Worm (Caenorhabditis elegans) whole organism, mixed stage, embryonic: ENCODE results near the gene D1014.6.

Source experiments
- M03D4.4 ChIP-seq: sonication (generic microtip); optimal IDR thresholded peaks from 2 replicates; lab custom pipeline; 2017; ENCODE audit warnings: mild to moderate bottlenecking, missing genetic modification characterization, missing compliant biosample characterization
- bed-3 ChIP-seq: fragments of 200-800 bp; sonication (Bioruptor generic); optimal IDR thresholded peaks from 3 replicates; lab custom pipeline; 2018; ENCODE audit warnings: mild to moderate bottlenecking, missing genetic modification characterization, moderate library complexity, missing compliant biosample characterization
- ceh-39 ChIP-seq: fragments of 150-350 bp; optimal IDR thresholded peaks from 2 replicates; lab custom pipeline; 2014; ENCODE audit warnings: missing biosample characterization, missing genetic modification characterization
- ceh-43 ChIP-seq: fragments of 200-800 bp; sonication (Bioruptor generic); optimal IDR thresholded peaks from 2 replicates; lab custom pipeline; 2018; ENCODE audit warnings: mild to moderate bottlenecking, missing genetic modification characterization, moderate library complexity, missing compliant biosample characterization
- cnd-1 ChIP-seq: fragments of 200-800 bp; sonication (Bioruptor generic); optimal IDR thresholded peaks from 2 replicates; lab custom pipeline; 2018; ENCODE audit warnings: mild to moderate bottlenecking, missing genetic modification characterization, missing compliant biosample characterization
- drap-1 ChIP-seq: fragments of 200-800 bp; sonication (Bioruptor generic); optimal IDR thresholded peaks from 3 replicates; lab custom pipeline; 2018; ENCODE audit warnings: mild to moderate bottlenecking, missing genetic modification characterization, missing compliant biosample characterization
- elt-1 ChIP-seq: sonication (generic microtip); optimal IDR thresholded peaks from 2 replicates; lab custom pipeline; 2017; ENCODE audit warnings: missing genetic modification characterization, mild to moderate bottlenecking, missing compliant biosample characterization, antibody characterized with exemption, moderate library complexity, borderline replicate concordance; ENCODE audit not compliant: insufficient read depth
- elt-3 ChIP-seq: fragments of 150-350 bp; optimal IDR thresholded peaks from 2 replicates; lab custom pipeline; 2014; ENCODE audit warnings: missing biosample characterization, missing genetic modification characterization
- flh-1 ChIP-seq: fragments of 200-800 bp; sonication (Bioruptor generic); optimal IDR thresholded peaks from 2 replicates; lab custom pipeline; 2018; ENCODE audit warnings: mild to moderate bottlenecking, missing genetic modification characterization, moderate library complexity, missing compliant biosample characterization
- ham-2 ChIP-seq: fragments of 200-800 bp; sonication (Bioruptor generic); optimal IDR thresholded peaks from 2 replicates; lab custom pipeline; 2018; ENCODE audit warnings: mild to moderate bottlenecking, missing genetic modification characterization, missing compliant biosample characterization
- hlh-1 ChIP-seq: fragments of 150-350 bp; optimal IDR thresholded peaks from 2 replicates; lab custom pipeline; 2014; ENCODE audit warnings: missing biosample characterization, missing genetic modification reagents, missing genetic modification characterization
- lin-32 ChIP-seq: fragments of 200-800 bp; sonication (Bioruptor generic); optimal IDR thresholded peaks from 2 replicates; lab custom pipeline; 2018; ENCODE audit warnings: mild to moderate bottlenecking, missing genetic modification characterization, missing compliant biosample characterization
- lsy-2 ChIP-seq: fragments of 150-350 bp; optimal IDR thresholded peaks from 2 replicates; lab custom pipeline; 2014; ENCODE audit warnings: missing biosample characterization, missing genetic modification characterization
- mab-5 ChIP-seq: fragments of 150-350 bp; optimal IDR thresholded peaks from 2 replicates; lab custom pipeline; 2014; ENCODE audit warnings: missing biosample characterization, missing genetic modification characterization
- mep-1 ChIP-seq: fragments of 150-350 bp; optimal IDR thresholded peaks from 2 replicates; lab custom pipeline; 2017; ENCODE audit warnings: missing biosample characterization, missing genetic modification reagents, missing genetic modification characterization, inconsistent platforms
- mls-2 ChIP-seq: sonication (generic microtip); optimal IDR thresholded peaks from 2 replicates; lab custom pipeline; 2016; ENCODE audit warnings: mild to moderate bottlenecking, missing genetic modification characterization, moderate library complexity, missing compliant biosample characterization
- nhr-12 ChIP-seq: fragments of 150-350 bp; optimal IDR thresholded peaks from 2 replicates; lab custom pipeline; 2014; ENCODE audit warnings: missing biosample characterization, missing genetic modification characterization
- nhr-2 ChIP-seq: fragments of 150-350 bp; optimal IDR thresholded peaks from 2 replicates; lab custom pipeline; 2014; ENCODE audit warnings: missing biosample characterization, missing genetic modification characterization
- nhr-237 ChIP-seq: fragments of 150-350 bp; optimal IDR thresholded peaks from 2 replicates; lab custom pipeline; 2014; ENCODE audit warnings: missing biosample characterization, missing genetic modification characterization
- nhr-28 ChIP-seq: fragments of 150-350 bp; optimal IDR thresholded peaks from 2 replicates; lab custom pipeline; 2014; ENCODE audit warnings: missing biosample characterization, missing genetic modification characterization
- nhr-76 ChIP-seq: sonication (generic microtip); optimal IDR thresholded peaks from 2 replicates; lab custom pipeline; 2017; ENCODE audit warnings: missing biosample characterization, missing genetic modification characterization
- pha-4 ChIP-seq: fragments of 150-350 bp; optimal IDR thresholded peaks from 2 replicates; lab custom pipeline; 2018; ENCODE audit warnings: missing biosample characterization, missing genetic modification reagents, missing genetic modification characterization
- sem-2 ChIP-seq: fragments of 200-800 bp; sonication (Bioruptor generic); optimal IDR thresholded peaks from 2 replicates; lab custom pipeline; 2018; ENCODE audit warnings: mild to moderate bottlenecking, missing genetic modification characterization, missing compliant biosample characterization
- snpc-4 ChIP-seq: fragments of 150-350 bp; optimal IDR thresholded peaks from 2 replicates; lab custom pipeline; 2014; ENCODE audit warnings: missing biosample characterization, missing genetic modification characterization
- sptf-1 ChIP-seq: sonication (generic microtip); optimal IDR thresholded peaks from 2 replicates; lab custom pipeline; 2017; ENCODE audit warnings: mild to moderate bottlenecking, missing genetic modification characterization, moderate library complexity, missing compliant biosample characterization
- tbx-8 ChIP-seq: fragments of 200-800 bp; sonication (Bioruptor generic); optimal IDR thresholded peaks from 2 replicates; lab custom pipeline; 2018; ENCODE audit warnings: mild to moderate bottlenecking, missing genetic modification characterization, moderate library complexity, missing compliant biosample characterization
- unc-120 ChIP-seq: sonication (generic microtip); optimal IDR thresholded peaks from 2 replicates; lab custom pipeline; 2017; ENCODE audit warnings: missing genetic modification characterization, missing compliant biosample characterization; ENCODE audit not compliant: poor library complexity, severe bottlenecking
- unc-39 ChIP-seq: fragments of 150-350 bp; optimal IDR thresholded peaks from 2 replicates; lab custom pipeline; 2014; ENCODE audit warnings: missing biosample characterization, missing genetic modification characterization
- unc-62 ChIP-seq: fragments of 150-350 bp; optimal IDR thresholded peaks from 2 replicates; lab custom pipeline; 2014; ENCODE audit warnings: missing biosample characterization, missing genetic modification reagents, missing genetic modification characterization
- ztf-11 ChIP-seq: fragments of 150-350 bp; optimal IDR thresholded peaks from 2 replicates; lab custom pipeline; 2014; ENCODE audit warnings: missing biosample characterization, missing genetic modification characterization

Gene D1014.6

ce11 chrV:8085141-8085540 lies 35.8 kb upstream of the D1014.6 start, which contains the start of gene C09H5.7:
Gene C09H5.7, minus strand, starts transcription at chrV:8085241.
- TF ChIP-seq nhr-12 (no peak), ham-2 (GFP tag; lab: Kevin White, UChicago) (no peak), lsy-2 (no peak), M03D4.4 (tag; lab: Kevin White, UChicago) (no peak), mep-1 (tag; lab: Kevin White, UChicago) (no peak), nhr-76 (tag; lab: Kevin White, UChicago) (no peak), sptf-1 (tag; lab: Kevin White, UChicago) (no peak), ztf-11 (tag; lab: Kevin White, UChicago) (no peak), lin-32 (GFP tag; lab: Kevin White, UChicago) (no peak), mls-2 (tag; lab: Kevin White, UChicago) (no peak), hlh-1 (no peak), pha-4 (tag; lab: Kevin White, UChicago) (no peak), elt-1 (tag; lab: Kevin White, UChicago) (no peak), tbx-8 (GFP tag; lab: Kevin White, UChicago) (no peak)

- TF ChIP-seq ceh-43 (GFP tag; lab: Kevin White, UChicago) (no peak), elt-3 (tag; lab: Kevin White, UChicago) (no peak), lsy-2 (no peak), unc-120 (tag; lab: Kevin White, UChicago) (no peak), mab-5 (tag; lab: Kevin White, UChicago) (no peak)
- TF ChIP-seq, all 35 proteins: peak for 0
Observed at ce11 chrV:8090595-8090994, 30.4 kb upstream of the D1014.6 start, which contains the start of gene str-130. Gene str-130, minus strand, starts transcription at chrV:8090695.

DNA sequence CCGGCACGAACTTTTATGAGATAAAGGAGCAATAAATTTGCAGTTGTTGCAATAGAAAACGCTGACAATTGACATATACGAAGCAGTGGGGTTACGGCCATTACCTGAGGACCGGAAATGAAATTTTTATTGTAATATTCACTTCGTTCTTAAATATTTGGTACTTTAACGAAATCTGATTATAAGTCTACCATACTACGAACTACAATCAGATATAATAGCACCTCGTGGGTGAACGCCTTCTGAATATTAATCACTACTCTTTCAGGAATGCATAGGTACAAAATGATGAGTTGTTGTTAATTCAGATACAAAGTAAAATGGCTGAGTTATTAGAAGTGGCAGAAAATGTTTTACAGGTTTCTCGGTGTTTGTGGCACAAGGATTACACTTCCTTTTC lies 28.6 kb upstream of the D1014.6 start, which contains the start of gene str-129:
Gene str-129, minus strand, starts transcription at position 101 of the 400 bp plus-strand sequence.
- TF ChIP-seq nhr-28 (no peak), ceh-39 (tag; lab: Kevin White, UChicago) (no peak), sem-2 (GFP tag; lab: Kevin White, UChicago) (no peak), ham-2 (GFP tag; lab: Kevin White, UChicago) (no peak), pha-4 (tag; lab: Kevin White, UChicago) (no peak), hlh-1 (no peak), mab-5 (tag; lab: Kevin White, UChicago) (no peak), tbx-8 (GFP tag; lab: Kevin White, UChicago) (no peak), drap-1 (no peak), unc-62 (GFP tag; lab: Kevin White, UChicago) (no peak), ceh-43 (GFP tag; lab: Kevin White, UChicago) (no peak), flh-1 (GFP tag; lab: Kevin White, UChicago) (no peak), cnd-1 (tag; lab: Kevin White, UChicago) (no peak), elt-1 (tag; lab: Kevin White, UChicago) (no peak), ztf-11 (tag; lab: Kevin White, UChicago) (no peak)

DNA sequence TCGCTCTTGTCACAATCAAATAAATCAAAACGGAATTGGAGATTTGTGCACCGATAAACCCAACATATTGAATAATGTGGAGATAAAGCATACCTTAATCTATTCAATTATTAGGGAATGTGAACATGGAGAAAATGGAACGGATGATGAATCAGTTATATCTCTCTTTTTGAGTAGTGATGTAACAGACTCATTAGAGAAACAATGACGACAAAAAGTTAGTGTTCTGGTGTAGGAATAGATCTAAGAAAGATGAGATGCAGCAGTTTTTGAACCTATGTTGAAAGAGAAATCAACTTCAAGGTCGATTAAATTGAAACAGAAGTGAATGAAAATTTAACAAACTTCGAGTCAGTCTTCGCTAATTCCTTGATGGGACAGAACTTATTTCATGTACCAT lies 25.6 kb upstream of the D1014.6 start, which contains the start of gene str-146:
Gene str-146, minus strand, starts transcription at position 101 of the 400 bp plus-strand sequence.
- TF ChIP-seq drap-1 (no peak), lin-32 (GFP tag; lab: Kevin White, UChicago) (no peak), unc-39 (tag; lab: Kevin White, UChicago) (no peak), nhr-2 (tag; lab: Kevin White, UChicago) (no peak), nhr-12 (no peak), sem-2 (GFP tag; lab: Kevin White, UChicago) (no peak), ztf-11 (tag; lab: Kevin White, UChicago) (no peak), pha-4 (tag; lab: Kevin White, UChicago) (no peak), unc-120 (tag; lab: Kevin White, UChicago) (no peak), cnd-1 (tag; lab: Kevin White, UChicago) (no peak), mep-1 (tag; lab: Kevin White, UChicago) (no peak), sptf-1 (tag; lab: Kevin White, UChicago) (no peak), elt-3 (tag; lab: Kevin White, UChicago) (no peak), bed-3 (GFP tag; lab: Kevin White, UChicago) (no peak), mab-5 (tag; lab: Kevin White, UChicago) (no peak), ceh-39 (tag; lab: Kevin White, UChicago) (no peak)

DNA sequence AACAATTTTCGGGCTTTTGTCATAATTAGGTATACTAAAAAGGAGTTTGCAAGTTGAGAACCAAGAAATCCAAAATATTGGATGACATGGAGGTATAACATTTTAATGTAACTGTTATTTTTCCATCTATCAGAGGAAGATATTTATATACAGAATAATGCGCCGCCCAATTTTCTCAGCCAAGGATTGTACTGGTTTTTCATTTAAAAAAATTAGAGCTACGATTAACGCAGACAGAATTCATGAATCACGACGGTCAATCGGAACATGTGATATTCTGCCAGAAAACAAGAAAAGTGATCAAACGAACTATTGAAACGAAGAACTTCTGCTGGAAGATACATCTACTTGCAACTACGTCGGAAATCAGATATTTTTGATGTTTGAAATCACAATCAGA lies 22.7 kb upstream of the D1014.6 start, which contains the start of gene str-145:
Gene str-145, minus strand, starts transcription at position 101 of the 400 bp plus-strand sequence.
- TF ChIP-seq lin-32 (GFP tag; lab: Kevin White, UChicago), result no peak
- TF ChIP-seq snpc-4 (tag; lab: Kevin White, UChicago), result no peak
- TF ChIP-seq nhr-12, result no peak
- TF ChIP-seq flh-1 (GFP tag; lab: Kevin White, UChicago), result no peak
- no peak for TF ChIP-seq ztf-11 (tag; lab: Kevin White, UChicago)
- TF ChIP-seq mls-2 (tag; lab: Kevin White, UChicago), result no peak
- TF ChIP-seq sptf-1 (tag; lab: Kevin White, UChicago), result no peak
- TF ChIP-seq mep-1 (tag; lab: Kevin White, UChicago), result no peak
- no peak for TF ChIP-seq drap-1
- TF ChIP-seq nhr-76 (tag; lab: Kevin White, UChicago), result no peak
- TF ChIP-seq nhr-237, result no peak
- no peak for TF ChIP-seq ceh-39 (tag; lab: Kevin White, UChicago)
- TF ChIP-seq elt-3 (tag; lab: Kevin White, UChicago), result no peak
- no peak for TF ChIP-seq elt-1 (tag; lab: Kevin White, UChicago)
